Worm (Caenorhabditis elegans) whole organism, L4 larva: ENCODE data around the gene smf-3.

Experiments used
- T20F7.1 ChIP-seq: fragments of 200-800 bp; sonication (Bioruptor generic); optimal IDR thresholded peaks from 2 replicates; lab custom pipeline; 2018; ENCODE audit warnings: mild to moderate bottlenecking, missing genetic modification characterization, missing compliant biosample characterization
- Y48G9A.11 ChIP-seq: fragments of 200-800 bp; sonication (Bioruptor generic); IDR thresholded peaks from 2 replicates; pipeline ENCODE4 v1.3.6; 2022; ENCODE audit warnings: missing genetic modification reagents, missing genetic modification characterization, missing compliant biosample characterization
- aha-1 ChIP-seq: fragments of 150-350 bp; peaks from one replicate; lab custom pipeline; 2014; ENCODE audit warnings: missing biosample characterization, missing genetic modification characterization
- ceh-20 ChIP-seq: fragments of 200-800 bp; sonication (Bioruptor generic); IDR thresholded peaks from 2 replicates; pipeline ENCODE4 v1.3.6; 2022; ENCODE audit warnings: missing genetic modification reagents, missing genetic modification characterization, missing compliant biosample characterization
- ceh-28 ChIP-seq: fragments of 150-350 bp; optimal IDR thresholded peaks from 2 replicates; lab custom pipeline; 2014; ENCODE audit warnings: missing biosample characterization, missing genetic modification reagents, missing genetic modification characterization
- ceh-32 ChIP-seq: sonication (generic microtip); optimal IDR thresholded peaks from 2 replicates; lab custom pipeline; 2016; ENCODE audit warnings: mild to moderate bottlenecking, missing genetic modification characterization, missing compliant biosample characterization; ENCODE audit not compliant: poor library complexity
- ceh-62 ChIP-seq: sonication (generic microtip); optimal IDR thresholded peaks from 2 replicates; lab custom pipeline; 2017; ENCODE audit warnings: missing biosample characterization, missing genetic modification characterization
- ceh-82 ChIP-seq: sonication (generic microtip); optimal IDR thresholded peaks from 2 replicates; lab custom pipeline; 2017; ENCODE audit warnings: missing biosample characterization, missing genetic modification characterization
- daf-16 ChIP-seq, 3 experiments: sonication (generic microtip); optimal IDR thresholded peaks; 2 replicates each; lab custom pipeline; 2016 to 2017; ENCODE audit warnings: missing genetic modification characterization in 3 of 3, missing genetic modification reagents in 3 of 3, mild to moderate bottlenecking in 2 of 3, missing compliant biosample characterization in 2 of 3, missing biosample characterization in 1 of 3, moderate library complexity in 1 of 3
- dpl-1 ChIP-seq: fragments of 150-350 bp; optimal IDR thresholded peaks from 2 replicates; lab custom pipeline; 2014; ENCODE audit warnings: missing biosample characterization, missing genetic modification reagents, missing genetic modification characterization
- duxl-1 ChIP-seq: sonication (generic microtip); optimal IDR thresholded peaks from 2 replicates; lab custom pipeline; 2016; ENCODE audit warnings: mild to moderate bottlenecking, missing genetic modification characterization, moderate library complexity, missing compliant biosample characterization; ENCODE audit not compliant: poor library complexity
- dve-1 ChIP-seq: sonication (generic microtip); optimal IDR thresholded peaks from 2 replicates; lab custom pipeline; 2017; ENCODE audit warnings: antibody characterized with exemption, mild to moderate bottlenecking, missing genetic modification characterization, missing compliant biosample characterization; ENCODE audit not compliant: insufficient read depth
- egl-43 ChIP-seq: fragments of 200-800 bp; sonication (Bioruptor generic); IDR thresholded peaks from 2 replicates; pipeline ENCODE4 v1.3.6; 2022; ENCODE audit warnings: missing genetic modification reagents, missing genetic modification characterization, missing compliant biosample characterization
- fos-1 ChIP-seq: fragments of 150-350 bp; optimal IDR thresholded peaks from 2 replicates; lab custom pipeline; 2014; ENCODE audit warnings: missing biosample characterization, missing genetic modification characterization
- gei-8 ChIP-seq: fragments of 200-800 bp; sonication (Bioruptor generic); optimal IDR thresholded peaks from 2 replicates; lab custom pipeline; 2018; ENCODE audit warnings: mild to moderate bottlenecking, missing genetic modification characterization, missing compliant biosample characterization
- lim-7 ChIP-seq: fragments of 200-800 bp; sonication (Bioruptor generic); IDR thresholded peaks from 2 replicates; pipeline ENCODE4 v1.3.6; 2022; ENCODE audit warnings: missing genetic modification characterization, missing compliant biosample characterization
- lin-13 ChIP-seq: fragments of 150-350 bp; optimal IDR thresholded peaks from 2 replicates; lab custom pipeline; 2014; ENCODE audit warnings: missing biosample characterization, missing genetic modification reagents, missing genetic modification characterization
- lin-38 ChIP-seq: fragments of 200-800 bp; sonication (Bioruptor generic); IDR thresholded peaks from 2 replicates; pipeline ENCODE4 v1.3.6; 2022; ENCODE audit warnings: missing genetic modification reagents, missing genetic modification characterization, missing compliant biosample characterization
- lir-3 ChIP-seq: sonication (generic microtip); optimal IDR thresholded peaks from 2 replicates; lab custom pipeline; 2016; ENCODE audit warnings: mild to moderate bottlenecking, missing genetic modification characterization, missing compliant biosample characterization
- madf-9 ChIP-seq: fragments of 200-800 bp; sonication (Bioruptor generic); conservative IDR thresholded peaks from 2 replicates; pipeline ENCODE4 v1.3.6; 2022; ENCODE audit warnings: missing genetic modification reagents, missing genetic modification characterization, missing compliant biosample characterization
- mes-2 ChIP-seq: sonication (generic microtip); optimal IDR thresholded peaks from 2 replicates; lab custom pipeline; 2016; ENCODE audit warnings: missing genotype, mild to moderate bottlenecking, missing genetic modification characterization, missing compliant biosample characterization; ENCODE audit not compliant: poor library complexity, severe bottlenecking
- nhr-28 ChIP-seq: fragments of 150-350 bp; optimal IDR thresholded peaks from 2 replicates; lab custom pipeline; 2014; ENCODE audit warnings: missing biosample characterization, missing genetic modification characterization
- nhr-48 ChIP-seq: sonication (generic microtip); optimal IDR thresholded peaks from 2 replicates; lab custom pipeline; 2016; ENCODE audit warnings: mild to moderate bottlenecking, missing genetic modification characterization, missing compliant biosample characterization
- php-3 ChIP-seq: fragments of 200-800 bp; sonication (Bioruptor generic); IDR thresholded peaks from 2 replicates; pipeline ENCODE4 v1.3.6; 2022; ENCODE audit warnings: missing genetic modification reagents, missing genetic modification characterization, missing compliant biosample characterization
- pqm-1 ChIP-seq: sonication (generic microtip); optimal IDR thresholded peaks from 2 replicates; lab custom pipeline; 2017; ENCODE audit warnings: missing biosample characterization, missing genetic modification characterization
- saeg-2 ChIP-seq: fragments of 200-800 bp; sonication (Bioruptor generic); IDR thresholded peaks from 2 replicates; pipeline ENCODE4 v1.3.6; 2022; ENCODE audit warnings: missing genetic modification reagents, missing genetic modification characterization, missing compliant biosample characterization
- sdz-12 ChIP-seq: fragments of 200-800 bp; sonication (Bioruptor generic); optimal IDR thresholded peaks from 2 replicates; lab custom pipeline; 2018; ENCODE audit warnings: mild to moderate bottlenecking, missing genetic modification characterization, missing compliant biosample characterization
- set-16 ChIP-seq: fragments of 200-800 bp; sonication (Bioruptor generic); IDR thresholded peaks from 2 replicates; pipeline ENCODE4 v1.3.6; 2022; ENCODE audit warnings: missing genetic modification reagents, missing genetic modification characterization, missing compliant biosample characterization
- snpc-4 ChIP-seq: fragments of 150-350 bp; optimal IDR thresholded peaks from 2 replicates; lab custom pipeline; 2014; ENCODE audit warnings: missing biosample characterization, missing genetic modification characterization
- spr-3 ChIP-seq: fragments of 200-800 bp; sonication (Bioruptor generic); optimal IDR thresholded peaks from 2 replicates; lab custom pipeline; 2018; ENCODE audit warnings: mild to moderate bottlenecking, missing genetic modification characterization, missing compliant biosample characterization
- zag-1 ChIP-seq: fragments of 150-350 bp; optimal IDR thresholded peaks from 2 replicates; lab custom pipeline; 2014; ENCODE audit warnings: missing biosample characterization, missing genetic modification characterization
- zfp-2 ChIP-seq: sonication (generic microtip); optimal IDR thresholded peaks from 2 replicates; lab custom pipeline; 2016; ENCODE audit warnings: mild to moderate bottlenecking, missing genetic modification characterization, missing compliant biosample characterization
- zip-11 ChIP-seq: fragments of 200-800 bp; sonication (Bioruptor generic); IDR thresholded peaks from 2 replicates; pipeline ENCODE4 v1.3.6; 2022; ENCODE audit warnings: missing genetic modification characterization, missing compliant biosample characterization

smf-3 gene

ce11 chrIV:2610409-2610808, 8.3 kb upstream of the smf-3 start, which contains the start of gene Y69A2AR.32:
Gene Y69A2AR.32 (plus strand): TSS chrIV:2610436.
- TF ChIP-seq egl-43 (GFP tag; lab: Robert Waterston, UW) (peak; percentile 26; the same call in 1 of the 2 replicates), lin-13 (no peak), set-16 (GFP tag; lab: Robert Waterston, UW) (peak; percentile 78), spr-3 (no peak)

- TF ChIP-seq zag-1 (no peak), ceh-28 (tag; lab: Kevin White, UChicago) (peak; percentile 29), T20F7.1 (GFP tag; lab: Kevin White, UChicago) (peak; percentile 45), ceh-82 (no peak), lir-3 (tag; lab: Kevin White, UChicago) (no peak), fos-1 (tag; lab: Kevin White, UChicago) (no peak), zip-11 (GFP tag; lab: Robert Waterston, UW) (no peak), Y48G9A.11 (GFP tag; lab: Robert Waterston, UW) (peak; percentile 94), saeg-2 (GFP tag; lab: Robert Waterston, UW) (no peak), ceh-20 (GFP tag; lab: Robert Waterston, UW) (no peak)
- TF ChIP-seq, all 104 proteins: peak for 3
Measured at ce11 chrIV:2610974-2611373, 7.7 kb upstream of the smf-3 start.

ce11 chrIV:2613011-2613503, 5.6 kb upstream of the smf-3 start, which contains the start of gene Y69A2AR.28:
Gene Y69A2AR.28 (minus strand): TSS chrIV:2613061.
- no peak for TF ChIP-seq madf-9 (GFP tag; lab: Robert Waterston, UW)
- peak; percentile 55 for TF ChIP-seq lin-38 (GFP tag; lab: Robert Waterston, UW)
- no peak for TF ChIP-seq snpc-4 (tag; lab: Kevin White, UChicago)
- peak; percentile 32 for TF ChIP-seq dpl-1 (GFP tag; lab: Kevin White, UChicago)
- TF ChIP-seq sdz-12 (GFP tag; lab: Kevin White, UChicago), result no peak
- TF ChIP-seq spr-3, result no peak
- TF ChIP-seq mes-2 (tag; lab: Kevin White, UChicago), result peak; percentile 12
- TF ChIP-seq ceh-32 (tag; lab: Kevin White, UChicago), result no peak
- TF ChIP-seq gei-8 (GFP tag; lab: Kevin White, UChicago), result no peak
- TF ChIP-seq ceh-62 (tag; lab: Kevin White, UChicago), result no peak
- no peak for TF ChIP-seq duxl-1 (tag; lab: Kevin White, UChicago)
- no peak for TF ChIP-seq lim-7 (GFP tag; lab: Robert Waterston, UW)
- TF ChIP-seq aha-1 (tag; lab: Kevin White, UChicago), result peak; percentile 5

- no peak for TF ChIP-seq Y48G9A.11 (GFP tag; lab: Robert Waterston, UW)
- TF ChIP-seq daf-16 (GFP tag; optimal IDR thresholded peaks at IDR 0.05; lab: Kevin White, UChicago), result no peak
- peak; percentile 38 for TF ChIP-seq daf-16 (tag; optimal IDR thresholded peaks at IDR 0.05; lab: Kevin White, UChicago)
- TF ChIP-seq zfp-2, result no peak
- peak; percentile 74 for TF ChIP-seq php-3 (GFP tag; lab: Robert Waterston, UW)
- peak; percentile 40 for TF ChIP-seq nhr-28 (tag; lab: Kevin White, UChicago)
- TF ChIP-seq dve-1 (tag; lab: Kevin White, UChicago), result peak; percentile 49
- TF ChIP-seq nhr-48 (tag; lab: Kevin White, UChicago), result peak; percentile 6
- no peak for TF ChIP-seq pqm-1 (tag; lab: Kevin White, UChicago)
Measured at ce11 chrIV:2613754-2614244, 4.9 kb upstream of the smf-3 start, which contains the start of gene daao-1. Gene daao-1 (plus strand): TSS chrIV:2614194.
